Worm (Caenorhabditis elegans): Measurements from ENCODE around the gene F01G10.9.

DNA sequence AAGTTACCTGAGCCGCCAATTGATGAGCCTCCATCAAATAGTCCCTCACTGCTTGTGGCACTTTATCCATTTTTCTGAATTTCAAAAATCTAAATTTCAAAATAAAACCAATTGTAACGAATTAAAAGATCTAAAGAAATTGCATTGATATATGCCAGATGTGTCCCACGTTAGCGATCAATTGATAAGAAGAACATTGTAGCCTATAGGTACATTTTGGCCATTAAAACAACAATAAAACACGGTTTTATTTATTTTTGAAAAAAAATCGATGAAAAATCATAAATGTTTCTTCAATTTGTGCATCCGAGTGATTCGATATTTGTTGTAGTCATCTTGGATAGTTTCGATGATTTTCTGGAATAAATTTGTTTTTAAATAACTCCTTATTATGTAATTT is 20.4 kb downstream of the F01G10.9 start, which contains the start of gene ech-8:
- TF ChIP-seq fkh-10 (GFP tag; optimal IDR thresholded peaks at IDR 0.05) (no peak), ztf-11 (tag; optimal IDR thresholded peaks at IDR 0.05) (no peak)

Data from whole organism, L1 larva.